Fruit fly (Drosophila melanogaster) whole organism, embryonic: Measurements from ENCODE around the gene THG.

Experiments
- B-H2 ChIP-seq: fragments of 200-800 bp; sonication (Bioruptor generic); optimal IDR thresholded peaks from 2 replicates; lab custom pipeline; 2018; ENCODE audit warnings: missing biosample characterization, mild to moderate bottlenecking, missing genetic modification characterization
- C15 ChIP-seq: fragments of 200-800 bp; sonication (Bioruptor generic); IDR thresholded peaks from 3 replicates; pipeline ENCODE4 v1.3.6; 2022; ENCODE audit warnings: missing biosample characterization, missing genetic modification characterization
- CG12744 ChIP-seq: fragments of 200-800 bp; sonication (Bioruptor generic); optimal IDR thresholded peaks from 2 replicates; lab custom pipeline; 2016; ENCODE audit warnings: missing biosample characterization, missing genetic modification characterization
- CG15269 ChIP-seq: fragments of 200-800 bp; sonication (Bioruptor generic); optimal IDR thresholded peaks from 2 replicates; lab custom pipeline; 2018; ENCODE audit warnings: missing biosample characterization, mild to moderate bottlenecking, missing genetic modification characterization, moderate library complexity
- CG15479 ChIP-seq: fragments of 200-800 bp; sonication (Bioruptor generic); optimal IDR thresholded peaks from 3 replicates; lab custom pipeline; 2019; ENCODE audit warnings: missing biosample characterization, mild to moderate bottlenecking, missing genetic modification characterization, moderate library complexity
- CG16813 ChIP-seq: fragments of 200-800 bp; sonication (Bioruptor generic); IDR thresholded peaks from 3 replicates; pipeline ENCODE4 v1.3.6; 2022; ENCODE audit warnings: missing biosample characterization, missing genetic modification characterization; ENCODE audit not compliant: partially characterized antibody
- CG16863 ChIP-seq: fragments of 200-800 bp; sonication (Bioruptor generic); optimal IDR thresholded peaks from 3 replicates; lab custom pipeline; 2016; ENCODE audit warnings: missing biosample characterization, missing genetic modification characterization
- CG17328 ChIP-seq: fragments of 200-800 bp; sonication (Bioruptor generic); IDR thresholded peaks from 2 replicates; pipeline ENCODE4 v1.3.6; 2022; ENCODE audit warnings: missing biosample characterization, missing genetic modification characterization
- CG18476 ChIP-seq: fragments of 200-800 bp; sonication (Bioruptor generic); optimal IDR thresholded peaks from 2 replicates; lab custom pipeline; 2016; ENCODE audit warnings: missing biosample characterization, mild to moderate bottlenecking, missing genetic modification characterization
- CG2120 ChIP-seq: fragments of 200-800 bp; sonication (Bioruptor generic); optimal IDR thresholded peaks from 3 replicates; lab custom pipeline; 2016; ENCODE audit warnings: missing biosample characterization, missing genetic modification characterization
- CG2712 ChIP-seq: fragments of 200-800 bp; optimal IDR thresholded peaks from 3 replicates; lab custom pipeline; 2019; ENCODE audit warnings: missing biosample characterization, mild to moderate bottlenecking, missing genetic modification characterization, moderate library complexity
- CG33557 ChIP-seq: fragments of 200-800 bp; sonication (Bioruptor generic); optimal IDR thresholded peaks from 2 replicates; lab custom pipeline; 2019; ENCODE audit warnings: missing biosample characterization, mild to moderate bottlenecking, missing genetic modification characterization, moderate library complexity
- CG42726 ChIP-seq: fragments of 200-800 bp; sonication (Bioruptor generic); IDR thresholded peaks from 2 replicates; pipeline ENCODE4 v1.3.6; 2022; ENCODE audit warnings: missing biosample characterization, missing genetic modification characterization; ENCODE audit not compliant: partially characterized antibody
- CG6272 ChIP-seq: fragments of 200-800 bp; sonication (Bioruptor generic); IDR thresholded peaks from 2 replicates; pipeline ENCODE4 v1.3.6; 2022; ENCODE audit warnings: missing biosample characterization, missing genetic modification characterization
- CG6689 ChIP-seq: fragments of 200-800 bp; sonication (Bioruptor generic); IDR thresholded peaks from 2 replicates; pipeline ENCODE4 v1.3.6; 2022; ENCODE audit warnings: missing biosample characterization, missing genetic modification characterization
- CG7928 ChIP-seq: fragments of 200-800 bp; sonication (Bioruptor generic); optimal IDR thresholded peaks from 2 replicates; lab custom pipeline; 2017; ENCODE audit warnings: missing biosample characterization, mild to moderate bottlenecking, missing genetic modification characterization
- CTCF ChIP-seq: fragments of 200-800 bp; sonication (Bioruptor generic); optimal IDR thresholded peaks from 2 replicates; lab custom pipeline; 2017; ENCODE audit warnings: missing biosample characterization, mild to moderate bottlenecking, missing genetic modification characterization, moderate library complexity
- Deaf1 ChIP-seq: fragments of 200-800 bp; optimal IDR thresholded peaks from 3 replicates; lab custom pipeline; 2019; ENCODE audit warnings: missing biosample characterization, mild to moderate bottlenecking, missing genetic modification characterization, moderate library complexity
- Dp ChIP-seq: fragments of 200-800 bp; sonication (Bioruptor generic); optimal IDR thresholded peaks from 2 replicates; lab custom pipeline; 2018; ENCODE audit warnings: missing biosample characterization, mild to moderate bottlenecking, missing genetic modification characterization, moderate library complexity
- Ets65A ChIP-seq: fragments of 200-800 bp; sonication (Bioruptor generic); peaks from one replicate; lab custom pipeline; 2016; ENCODE audit warnings: missing biosample characterization, missing genetic modification characterization
- Med ChIP-seq: fragments of 200-800 bp; sonication (Bioruptor generic); peaks from one replicate; lab custom pipeline; 2016; ENCODE audit warnings: missing biosample characterization, missing genetic modification characterization, mild to moderate bottlenecking, inconsistent platforms, moderate library complexity
- NFAT ChIP-seq: fragments of 200-800 bp; sonication (Bioruptor generic); IDR thresholded peaks from 2 replicates; pipeline ENCODE4 v1.3.6; 2022; ENCODE audit warnings: missing biosample characterization, missing genetic modification characterization
- Neu2 ChIP-seq: fragments of 200-800 bp; sonication (Bioruptor generic); optimal IDR thresholded peaks from 3 replicates; lab custom pipeline; 2016; ENCODE audit warnings: missing biosample characterization, missing genetic modification characterization, borderline replicate concordance
- Side ChIP-seq: fragments of 200-800 bp; sonication (Bioruptor generic); optimal IDR thresholded peaks from 2 replicates; lab custom pipeline; 2016; ENCODE audit warnings: missing biosample characterization, missing genetic modification characterization
- Sox100B ChIP-seq: fragments of 200-800 bp; sonication (Bioruptor generic); optimal IDR thresholded peaks from 3 replicates; lab custom pipeline; 2018; ENCODE audit warnings: missing biosample characterization, mild to moderate bottlenecking, missing genetic modification characterization
- Sry-β ChIP-seq: fragments of 200-800 bp; sonication (Bioruptor generic); optimal IDR thresholded peaks from 2 replicates; lab custom pipeline; 2018; ENCODE audit warnings: missing biosample characterization, mild to moderate bottlenecking, missing genetic modification characterization, moderate library complexity
- Vsx1 ChIP-seq: fragments of 200-800 bp; sonication (Bioruptor generic); optimal IDR thresholded peaks from 2 replicates; lab custom pipeline; 2017; ENCODE audit warnings: missing biosample characterization, mild to moderate bottlenecking, missing genetic modification characterization, missing genetic modification reagents
- YL-1 ChIP-seq: fragments of 200-800 bp; sonication (Bioruptor generic); optimal IDR thresholded peaks from 3 replicates; lab custom pipeline; 2017; ENCODE audit warnings: missing biosample characterization, mild to moderate bottlenecking, missing genetic modification characterization
- bcd ChIP-seq: fragments of 200-800 bp; sonication (Bioruptor generic); optimal IDR thresholded peaks from 2 replicates; lab custom pipeline; 2017; ENCODE audit warnings: missing biosample characterization, mild to moderate bottlenecking, missing genetic modification characterization
- cad ChIP-seq: fragments of >200 bp; optimal IDR thresholded peaks from 2 replicates; lab custom pipeline; 2017; ENCODE audit warnings: missing biosample characterization, missing genetic modification characterization
- cg ChIP-seq: fragments of 200-800 bp; sonication (Bioruptor generic); optimal IDR thresholded peaks from 3 replicates; lab custom pipeline; 2019; ENCODE audit warnings: missing biosample characterization, mild to moderate bottlenecking, missing genetic modification characterization, moderate library complexity
- chinmo ChIP-seq: fragments of 200-800 bp; sonication (Bioruptor generic); IDR thresholded peaks from 4 replicates; pipeline ENCODE4 v1.3.6; 2022; ENCODE audit warnings: missing biosample characterization, missing genetic modification characterization; ENCODE audit not compliant: partially characterized antibody
- ems ChIP-seq: fragments of 200-800 bp; sonication (Bioruptor generic); optimal IDR thresholded peaks from 3 replicates; lab custom pipeline; 2016; ENCODE audit warnings: missing biosample characterization, missing genetic modification characterization
- ewg ChIP-seq: fragments of 200-800 bp; sonication (Bioruptor generic); optimal IDR thresholded peaks from 3 replicates; lab custom pipeline; 2017; ENCODE audit warnings: mild to moderate bottlenecking, missing biosample characterization, missing genetic modification reagents, missing genetic modification characterization
- gt ChIP-seq: fragments of 200-800 bp; sonication (Bioruptor generic); IDR thresholded peaks from 2 replicates; pipeline ENCODE4 v1.3.6; 2022; ENCODE audit warnings: missing biosample characterization, missing genetic modification characterization
- h ChIP-seq: fragments of >200 bp; optimal IDR thresholded peaks from 2 replicates; lab custom pipeline; 2017
- ham ChIP-seq: fragments of 200-800 bp; sonication (Bioruptor generic); IDR thresholded peaks from 2 replicates; pipeline ENCODE4 v1.3.6; 2022; ENCODE audit warnings: missing biosample characterization, missing genetic modification characterization
- insv ChIP-seq, 2 experiments: fragments of 200-800 bp; sonication (Bioruptor generic); optimal IDR thresholded peaks; 3 replicates each; lab custom pipeline; 2016 to 2018; ENCODE audit warnings: missing biosample characterization in 2 of 2, missing genetic modification characterization in 2 of 2
- jumu ChIP-seq: fragments of 200-800 bp; sonication (Bioruptor generic); optimal IDR thresholded peaks from 3 replicates; lab custom pipeline; 2016; ENCODE audit warnings: missing biosample characterization, missing genetic modification characterization
- luna ChIP-seq: fragments of 200-800 bp; sonication (Bioruptor generic); optimal IDR thresholded peaks from 2 replicates; lab custom pipeline; 2016; ENCODE audit warnings: missing biosample characterization, missing genetic modification characterization
- mld ChIP-seq: fragments of 200-800 bp; sonication (Bioruptor generic); IDR thresholded peaks from 3 replicates; pipeline ENCODE4 v1.3.6; 2022; ENCODE audit warnings: missing biosample characterization, missing genetic modification characterization; ENCODE audit not compliant: partially characterized antibody
- odd ChIP-seq: fragments of 200-800 bp; sonication (Bioruptor generic); optimal IDR thresholded peaks from 2 replicates; lab custom pipeline; 2017; ENCODE audit warnings: missing biosample characterization, mild to moderate bottlenecking, missing genetic modification characterization
- pb ChIP-seq: fragments of 200-800 bp; sonication (Bioruptor generic); optimal IDR thresholded peaks from 3 replicates; lab custom pipeline; 2016; ENCODE audit warnings: missing biosample characterization, missing genetic modification characterization
- prd ChIP-seq, 3 experiments: fragments of >200 bp in 2 of 3; fragments of 200-800 bp in 1 of 3; sonication (Bioruptor generic) in 1 of 3; optimal IDR thresholded peaks in 2 of 3; IDR thresholded peaks in 1 of 3; 2 replicates in 2 of 3; 3 replicates in 1 of 3; pipeline versions ENCODE4 v1.3.6 to Lab custom; 2017 to 2022; ENCODE audit warnings: missing biosample characterization in 1 of 3, missing genetic modification characterization in 1 of 3
- ranshi ChIP-seq: fragments of 200-800 bp; sonication (Bioruptor generic); IDR thresholded peaks from 2 replicates; pipeline ENCODE4 v1.3.6; 2022; ENCODE audit warnings: missing biosample characterization, missing genetic modification characterization
- scrt ChIP-seq: fragments of 200-800 bp; sonication (Bioruptor generic); optimal IDR thresholded peaks from 2 replicates; lab custom pipeline; 2018; ENCODE audit warnings: missing biosample characterization, mild to moderate bottlenecking, missing genetic modification characterization, moderate library complexity
- sd ChIP-seq: fragments of 200-800 bp; sonication (Bioruptor generic); optimal IDR thresholded peaks from 3 replicates; lab custom pipeline; 2018; ENCODE audit warnings: missing biosample characterization, mild to moderate bottlenecking, missing genetic modification characterization, moderate library complexity
- sqz ChIP-seq: fragments of 200-800 bp; sonication (Bioruptor generic); optimal IDR thresholded peaks from 3 replicates; lab custom pipeline; 2018; ENCODE audit warnings: missing biosample characterization, mild to moderate bottlenecking, missing genetic modification characterization
- tgo ChIP-seq: fragments of 200-800 bp; sonication (Bioruptor generic); IDR thresholded peaks from 3 replicates; pipeline ENCODE4 v1.3.6; 2022; ENCODE audit warnings: missing biosample characterization, missing genetic modification characterization
- tll ChIP-seq, 2 experiments: fragments of 200-800 bp in 1 of 2; fragments of >200 bp in 1 of 2; sonication (Bioruptor generic) in 1 of 2; optimal IDR thresholded peaks; 2 replicates each; lab custom pipeline; 2017 to 2019; ENCODE audit warnings: missing biosample characterization in 2 of 2, missing genetic modification characterization in 2 of 2, mild to moderate bottlenecking in 1 of 2, moderate library complexity in 1 of 2
- tup ChIP-seq: fragments of 200-800 bp; sonication (Bioruptor generic); optimal IDR thresholded peaks from 2 replicates; lab custom pipeline; 2016; ENCODE audit warnings: missing biosample characterization, mild to moderate bottlenecking, missing genetic modification characterization, moderate library complexity
- zen2 ChIP-seq: fragments of 200-800 bp; sonication (Bioruptor generic); IDR thresholded peaks from 3 replicates; pipeline ENCODE4 v1.3.6; 2022; ENCODE audit warnings: missing biosample characterization, missing genetic modification characterization; ENCODE audit not compliant: partially characterized antibody

Gene THG

DNA sequence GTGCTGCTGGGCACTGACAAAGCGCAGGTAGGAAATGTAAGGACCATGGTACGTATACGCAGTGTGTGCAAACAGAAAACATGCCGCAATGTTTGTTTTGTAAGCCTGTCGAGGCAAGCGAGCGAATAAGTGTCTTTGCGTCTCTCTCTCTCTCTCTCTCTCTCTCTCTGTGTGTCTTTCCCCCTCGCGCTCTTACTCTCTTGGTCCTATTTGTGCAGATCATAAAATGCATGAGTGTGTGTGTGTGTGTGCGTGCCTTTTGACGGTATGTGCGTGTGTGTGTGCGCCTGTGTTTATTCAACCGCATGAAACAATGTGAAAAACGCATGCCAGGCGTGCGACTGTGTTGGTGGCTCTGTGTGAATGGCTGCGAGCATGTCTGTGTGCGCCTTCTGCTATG is 4.0 kb upstream of the THG start (continued):
- no peak for TF ChIP-seq Sox100B (GFP tag; lab: Kevin White, UChicago)
- no peak for TF ChIP-seq ems
- no peak for TF ChIP-seq CG33557 (GFP tag; lab: Kevin White, UChicago)
- TF ChIP-seq gt (GFP tag; lab: Robert Waterston, UW) = no peak
- TF ChIP-seq Side (GFP tag; lab: Kevin White, UChicago) = no peak
- no peak for TF ChIP-seq CG6689 (GFP tag; lab: Robert Waterston, UW)
- 0 out of 2 replicates have a peak, but pooled peaks have one; percentile 10 for TF ChIP-seq CG17328 (GFP tag; lab: Robert Waterston, UW)
- TF ChIP-seq CG7928 (GFP tag; lab: Kevin White, UChicago) = no peak
- peak; percentile 55 for TF ChIP-seq CG15479 (GFP tag; lab: Kevin White, UChicago)
- TF ChIP-seq Med (GFP tag; lab: Kevin White, UChicago) = no peak
- TF ChIP-seq pb (GFP tag; lab: Kevin White, UChicago) = no peak
- TF ChIP-seq tup = no peak
- TF ChIP-seq cad = peak; percentile 80
- TF ChIP-seq bcd (GFP tag; lab: Kevin White, UChicago) = no peak
- no peak for TF ChIP-seq prd (optimal IDR thresholded peaks at IDR 0.05; lab: Kevin White, UChicago)
- TF ChIP-seq prd (GFP tag; IDR thresholded peaks at IDR 0.05; lab: Robert Waterston, UW) = 0 out of 3 replicates have a peak, but pooled peaks have one; percentile 23
- no peak for TF ChIP-seq tgo
- no peak for TF ChIP-seq chinmo
- TF ChIP-seq tll (GFP tag; optimal IDR thresholded peaks at IDR 0.05; lab: Kevin White, UChicago) = peak in 1 of 2 experiments; percentile 83
- TF ChIP-seq scrt = peak; percentile 0
- peak; percentile 4 for TF ChIP-seq sd (tag; lab: Kevin White, UChicago)
- TF ChIP-seq ewg = no peak
- TF ChIP-seq jumu = no peak
- no peak for TF ChIP-seq CG2120 (GFP tag; lab: Kevin White, UChicago)
- no peak for TF ChIP-seq YL-1 (GFP tag; lab: Kevin White, UChicago)
- TF ChIP-seq B-H2 (GFP tag; lab: Kevin White, UChicago) = no peak
- TF ChIP-seq Ets65A = peak; percentile 22

DNA sequence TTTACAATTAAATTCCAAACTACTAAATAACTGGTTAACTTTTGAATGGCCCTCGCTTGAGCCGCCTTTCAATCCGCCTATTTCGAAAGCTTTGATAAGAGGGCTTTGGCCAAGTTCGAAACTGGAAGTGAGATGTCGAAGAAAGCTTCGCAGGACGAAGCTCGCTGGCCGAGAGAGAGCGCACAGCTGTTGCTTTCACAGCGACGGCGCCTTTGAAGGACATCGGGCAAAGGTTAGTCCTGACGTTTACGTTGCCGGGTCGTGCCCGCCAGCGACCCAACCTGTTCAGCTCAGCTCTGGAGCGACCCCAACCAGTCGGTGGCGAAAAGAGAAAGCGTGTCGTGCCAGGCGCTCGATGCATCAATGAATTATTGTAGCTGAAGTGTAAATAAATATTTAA is 2.3 kb upstream of the THG start:
- TF ChIP-seq CG6272 (GFP tag; lab: Robert Waterston, UW) = no peak
- no peak for TF ChIP-seq CG15269 (tag; lab: Kevin White, UChicago)
- no peak for TF ChIP-seq Vsx1 (GFP tag; lab: Kevin White, UChicago)
- TF ChIP-seq luna (GFP tag; lab: Kevin White, UChicago) = no peak
- no peak for TF ChIP-seq zen2 (GFP tag; lab: Robert Waterston, UW)
- TF ChIP-seq Neu2 (GFP tag; lab: Kevin White, UChicago) = no peak
- TF ChIP-seq Dp (GFP tag; lab: Kevin White, UChicago) = no peak
- no peak for TF ChIP-seq ham (GFP tag; lab: Robert Waterston, UW)
- TF ChIP-seq Sry-β = no peak
- TF ChIP-seq CG16863 (GFP tag; lab: Kevin White, UChicago) = no peak
- TF ChIP-seq CG12744 = no peak
- no peak for TF ChIP-seq CG7928 (GFP tag; lab: Kevin White, UChicago)
- TF ChIP-seq sqz (GFP tag; lab: Kevin White, UChicago) = no peak
- TF ChIP-seq CG18476 = peak; percentile 2
- TF ChIP-seq ranshi (GFP tag; lab: Robert Waterston, UW) = no peak
- no peak for TF ChIP-seq mld (GFP tag; lab: Robert Waterston, UW)
- TF ChIP-seq CG16813 (GFP tag; lab: Robert Waterston, UW) = no peak
- TF ChIP-seq CG42726 (GFP tag; lab: Robert Waterston, UW) = no peak
- TF ChIP-seq CTCF (GFP tag; lab: Kevin White, UChicago) = no peak
- TF ChIP-seq C15 (GFP tag; lab: Robert Waterston, UW) = no peak
- TF ChIP-seq h = no peak
- TF ChIP-seq Deaf1 (tag; lab: Kevin White, UChicago) = peak; percentile 58
- no peak for TF ChIP-seq CG2712 (tag; lab: Kevin White, UChicago)
- TF ChIP-seq cg (GFP tag; lab: Kevin White, UChicago) = no peak
- no peak for TF ChIP-seq NFAT (GFP tag; lab: Robert Waterston, UW)
- TF ChIP-seq insv (GFP tag; optimal IDR thresholded peaks at IDR 0.05; lab: Kevin White, UChicago) = no peak
- TF ChIP-seq odd (GFP tag; lab: Kevin White, UChicago) = no peak
